Fruit fly (Drosophila melanogaster): ENCODE measurements around the gene Nnk.

Gene Nnk

DNA sequence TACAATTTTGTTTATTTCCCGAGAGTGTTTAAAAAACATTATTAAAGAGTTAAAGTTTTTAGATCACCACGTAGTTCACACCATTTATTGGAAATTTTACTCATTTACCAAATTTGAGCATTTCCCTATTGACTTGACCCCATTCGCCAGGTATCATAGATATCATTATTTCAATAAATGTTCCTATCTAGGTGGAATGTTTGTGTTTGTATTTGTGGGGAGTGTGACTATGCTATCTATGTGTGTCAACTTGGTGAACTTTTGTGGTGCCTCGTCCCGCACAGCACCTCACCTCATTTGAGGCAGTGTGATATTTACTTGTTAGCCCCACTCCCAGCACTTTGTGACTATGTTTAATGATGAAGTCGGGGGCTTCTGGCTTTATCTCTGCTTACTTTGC lies 23.6 kb upstream of the Nnk start (continued):
- TF ChIP-seq en (GFP tag; optimal IDR thresholded peaks at IDR 0.05) (no peak), sim (GFP tag; IDR thresholded peaks at IDR 0.05) (0 out of 2 replicates have a peak, but pooled peaks have one; percentile 29), gem (tag; optimal IDR thresholded peaks at IDR 0.05) (peak; percentile 40), NC2α (GFP tag; optimal IDR thresholded peaks at IDR 0.05) (no peak), CG14860 (GFP tag; IDR thresholded peaks at IDR 0.05; ENCODE audit: partially characterized antibody) (no peak), vnd (GFP tag; IDR thresholded peaks at IDR 0.05; ENCODE audit: partially characterized antibody) (no peak), CG3407 (GFP tag; optimal IDR thresholded peaks at IDR 0.05) (peak; percentile 51), Doc3 (GFP tag; IDR thresholded peaks at IDR 0.05; ENCODE audit: partially characterized antibody) (no peak), CG1024 (GFP tag; IDR thresholded peaks at IDR 0.05) (no peak), Hey (tag; optimal IDR thresholded peaks at IDR 0.05) (peak; percentile 30), dysf (GFP tag; IDR thresholded peaks at IDR 0.05) (no peak), CG4282 (GFP tag; optimal IDR thresholded peaks at IDR 0.05) (no peak), lab (GFP tag; optimal IDR thresholded peaks at IDR 0.05) (peak; percentile 32), CG10654 (GFP tag; optimal IDR thresholded peaks at IDR 0.05) (no peak), CG15514 (GFP tag; optimal IDR thresholded peaks at IDR 0.05) (no peak), CG10431 (GFP tag; optimal IDR thresholded peaks at IDR 0.05) (peak; percentile 57), sd (tag; optimal IDR thresholded peaks at IDR 0.05) (peak; percentile 79), CG8359 (GFP tag; optimal IDR thresholded peaks at IDR 0.05; ENCODE audit: borderline replicate concordance) (peak; percentile 51), CG1529 (GFP tag; optimal IDR thresholded peaks at IDR 0.05) (peak; percentile 60), Med (GFP tag) (no peak), wek (GFP tag; optimal IDR thresholded peaks at IDR 0.05) (peak; percentile 66), CG3995 (GFP tag; optimal IDR thresholded peaks at IDR 0.05) (no peak), sr (GFP tag; IDR thresholded peaks at IDR 0.05) (no peak), CG8281 (tag; optimal IDR thresholded peaks at IDR 0.05) (peak; percentile 73), fd96Cb (tag; optimal IDR thresholded peaks at IDR 0.05) (no peak), H2.0 (GFP tag; IDR thresholded peaks at IDR 0.05) (no peak), so (GFP tag; IDR thresholded peaks at IDR 0.05) (peak; percentile 22; the same call in 1 of the 3 replicates), trh (GFP tag; optimal IDR thresholded peaks at IDR 0.05) (no peak), CrebB (tag; optimal IDR thresholded peaks at IDR 0.05) (peak; percentile 53), ash1 (GFP tag; optimal IDR thresholded peaks at IDR 0.05) (no peak), D19A (tag; optimal IDR thresholded peaks at IDR 0.05) (peak; percentile 15), twi (tag; optimal IDR thresholded peaks at IDR 0.05) (peak; percentile 7), CG12744 (GFP tag; optimal IDR thresholded peaks at IDR 0.05) (no peak), Blimp-1 (GFP tag; optimal IDR thresholded peaks at IDR 0.05) (peak; percentile 48), Adf1 (GFP tag; IDR thresholded peaks at IDR 0.05) (no peak), H15 (GFP tag; IDR thresholded peaks at IDR 0.05) (0 out of 3 replicates have a peak, but pooled peaks have one; percentile 26), CG1647 (GFP tag; optimal IDR thresholded peaks at IDR 0.05) (no peak), CkIIα-i1 (GFP tag; IDR thresholded peaks at IDR 0.05) (no peak), YL-1 (GFP tag; optimal IDR thresholded peaks at IDR 0.05) (no peak), z (GFP tag; IDR thresholded peaks at IDR 0.05) (no peak), jigr1 (GFP tag; IDR thresholded peaks at IDR 0.05) (no peak), HHEX (GFP tag; optimal IDR thresholded peaks at IDR 0.05) (peak; percentile 10), sob (GFP tag; IDR thresholded peaks at IDR 0.05) (no peak), CG7372 (GFP tag; IDR thresholded peaks at IDR 0.05) (no peak), CG2678 (tag; optimal IDR thresholded peaks at IDR 0.05) (peak; percentile 49), CG17912 (GFP tag; optimal IDR thresholded peaks at IDR 0.05) (no peak), CG7786 (GFP tag; optimal IDR thresholded peaks at IDR 0.05) (no peak), CG14014 (GFP tag; IDR thresholded peaks at IDR 0.05) (no peak), CG6254 (GFP tag; optimal IDR thresholded peaks at IDR 0.05) (peak; percentile 5), Ptx1 (GFP tag; IDR thresholded peaks at IDR 0.05) (0 out of 2 replicates have a peak, but pooled peaks have one; percentile 7), Asciz (GFP tag; optimal IDR thresholded peaks at IDR 0.05) (peak; percentile 62)
